Worm (Caenorhabditis elegans) whole organism, L2 larva: ENCODE measurements around the gene C37C3.17.

ENCODE experiments used
- C34F6.9 ChIP-seq: fragments of 150-350 bp; optimal IDR thresholded peaks from 2 replicates; lab custom pipeline; 2014; ENCODE audit warnings: missing biosample characterization, missing genetic modification characterization
- F13H6.1 ChIP-seq: sonication (generic microtip); optimal IDR thresholded peaks from 2 replicates; lab custom pipeline; 2016; ENCODE audit warnings: missing genetic modification characterization, missing compliant biosample characterization
- R02D3.7 ChIP-seq: fragments of 150-350 bp; optimal IDR thresholded peaks from 2 replicates; lab custom pipeline; 2014; ENCODE audit warnings: missing biosample characterization, missing genetic modification characterization
- Y55F3AM.14 ChIP-seq: fragments of 200-800 bp; sonication (Bioruptor generic); optimal IDR thresholded peaks from 2 replicates; lab custom pipeline; 2018; ENCODE audit warnings: mild to moderate bottlenecking, missing genetic modification characterization, missing compliant biosample characterization
- ama-1 ChIP-seq: fragments of 150-350 bp; optimal IDR thresholded peaks from 2 replicates; lab custom pipeline; 2018; ENCODE audit warnings: inconsistent platforms
- blmp-1 ChIP-seq: sonication (generic microtip); optimal IDR thresholded peaks from 2 replicates; lab custom pipeline; 2017; ENCODE audit warnings: missing genetic modification characterization, mild to moderate bottlenecking, missing compliant biosample characterization, antibody characterized with exemption, moderate library complexity; ENCODE audit not compliant: insufficient read depth
- ceh-16 ChIP-seq: fragments of 150-350 bp; optimal IDR thresholded peaks from 2 replicates; lab custom pipeline; 2014; ENCODE audit warnings: missing biosample characterization, missing genetic modification characterization
- ceh-82 ChIP-seq: fragments of 150-350 bp; optimal IDR thresholded peaks from 2 replicates; lab custom pipeline; 2014; ENCODE audit warnings: missing biosample characterization, missing genetic modification characterization
- crh-2 ChIP-seq: sonication (generic microtip); optimal IDR thresholded peaks from 2 replicates; lab custom pipeline; 2017; ENCODE audit warnings: missing biosample characterization, missing genetic modification characterization
- dmd-4 ChIP-seq: sonication (generic microtip); optimal IDR thresholded peaks from 2 replicates; lab custom pipeline; 2017; ENCODE audit warnings: missing biosample characterization, missing genetic modification characterization
- elt-1 ChIP-seq: fragments of 150-350 bp; optimal IDR thresholded peaks from 2 replicates; lab custom pipeline; 2014; ENCODE audit warnings: missing biosample characterization, missing genetic modification characterization
- elt-3 ChIP-seq: sonication (generic microtip); optimal IDR thresholded peaks from 2 replicates; lab custom pipeline; 2017; ENCODE audit warnings: missing biosample characterization, missing genetic modification characterization
- fos-1 ChIP-seq: fragments of 150-350 bp; optimal IDR thresholded peaks from 2 replicates; lab custom pipeline; 2014; ENCODE audit warnings: missing biosample characterization, missing genetic modification characterization
- lin-11 ChIP-seq: fragments of 150-350 bp; sonication (generic microtip); optimal IDR thresholded peaks from 2 replicates; lab custom pipeline; 2014; ENCODE audit warnings: missing biosample characterization, missing genetic modification characterization, inconsistent platforms, mixed read lengths
- lin-13 ChIP-seq: fragments of 150-350 bp; optimal IDR thresholded peaks from 2 replicates; lab custom pipeline; 2014; ENCODE audit warnings: missing biosample characterization, missing genetic modification reagents, missing genetic modification characterization
- lin-39 ChIP-seq: fragments of 150-350 bp; optimal IDR thresholded peaks from 2 replicates; lab custom pipeline; 2014; ENCODE audit warnings: missing biosample characterization, missing genetic modification reagents, missing genetic modification characterization
- lsy-2 ChIP-seq, 2 experiments: fragments of 150-350 bp in 1 of 2; sonication (generic microtip) in 1 of 2; optimal IDR thresholded peaks; 2 replicates each; lab custom pipeline; 2014 to 2017; ENCODE audit warnings: missing biosample characterization in 2 of 2, missing genetic modification characterization in 2 of 2
- mab-5 ChIP-seq: fragments of 150-350 bp; optimal IDR thresholded peaks from 2 replicates; lab custom pipeline; 2014; ENCODE audit warnings: missing biosample characterization, missing genetic modification characterization
- mbf-1 ChIP-seq: sonication (generic microtip); optimal IDR thresholded peaks from 2 replicates; lab custom pipeline; 2017; ENCODE audit warnings: missing biosample characterization, missing genetic modification characterization
- mdl-1 ChIP-seq, 2 experiments: fragments of 150-350 bp in 1 of 2; sonication (generic microtip) in 1 of 2; optimal IDR thresholded peaks; 2 replicates each; lab custom pipeline; 2017; ENCODE audit warnings: missing biosample characterization in 2 of 2, missing genetic modification characterization in 2 of 2
- nhr-10 ChIP-seq: sonication (generic microtip); optimal IDR thresholded peaks from 2 replicates; lab custom pipeline; 2017; ENCODE audit warnings: missing biosample characterization, missing genetic modification characterization
- nhr-11 ChIP-seq: fragments of 150-350 bp; optimal IDR thresholded peaks from 2 replicates; lab custom pipeline; 2014; ENCODE audit warnings: missing biosample characterization, missing genetic modification characterization
- nhr-12 ChIP-seq: fragments of 150-350 bp; optimal IDR thresholded peaks from 2 replicates; lab custom pipeline; 2014; ENCODE audit warnings: missing biosample characterization, missing genetic modification characterization
- nhr-129 ChIP-seq: fragments of 150-350 bp; optimal IDR thresholded peaks from 2 replicates; lab custom pipeline; 2014; ENCODE audit warnings: missing biosample characterization, missing genetic modification characterization
- nhr-21 ChIP-seq: fragments of 150-350 bp; optimal IDR thresholded peaks from 2 replicates; lab custom pipeline; 2014; ENCODE audit warnings: missing biosample characterization, missing genetic modification characterization
- nhr-23 ChIP-seq: fragments of 150-350 bp; optimal IDR thresholded peaks from 2 replicates; lab custom pipeline; 2014; ENCODE audit warnings: missing biosample characterization, missing genetic modification reagents, missing genetic modification characterization
- nhr-25 ChIP-seq: fragments of 150-350 bp; sonication (generic microtip); optimal IDR thresholded peaks from 3 replicates; lab custom pipeline; 2014; ENCODE audit warnings: missing biosample characterization, missing genetic modification characterization
- nhr-77 ChIP-seq: fragments of 150-350 bp; optimal IDR thresholded peaks from 2 replicates; lab custom pipeline; 2014; ENCODE audit warnings: missing biosample characterization, missing genetic modification characterization
- peb-1 ChIP-seq: fragments of 150-350 bp; optimal IDR thresholded peaks from 2 replicates; lab custom pipeline; 2014; ENCODE audit warnings: missing biosample characterization, missing genetic modification characterization
- sem-4 ChIP-seq: fragments of 150-350 bp; optimal IDR thresholded peaks from 2 replicates; lab custom pipeline; 2014; ENCODE audit warnings: missing biosample characterization, missing genetic modification reagents, missing genetic modification characterization
- skn-1 ChIP-seq: sonication (generic microtip); optimal IDR thresholded peaks from 2 replicates; lab custom pipeline; 2017; ENCODE audit warnings: missing biosample characterization, missing genetic modification characterization
- sma-9 ChIP-seq, 2 experiments: fragments of 150-350 bp in 1 of 2; sonication (generic microtip) in 1 of 2; optimal IDR thresholded peaks; 2 replicates each; lab custom pipeline; 2014 to 2016; ENCODE audit warnings: missing genetic modification characterization in 2 of 2, mild to moderate bottlenecking in 1 of 2, missing biosample characterization in 1 of 2, missing compliant biosample characterization in 1 of 2, missing genetic modification reagents in 1 of 2, moderate library complexity in 1 of 2
- snpc-4 ChIP-seq: fragments of 150-350 bp; optimal IDR thresholded peaks from 2 replicates; lab custom pipeline; 2014; ENCODE audit warnings: missing biosample characterization, missing genetic modification characterization
- unc-55 ChIP-seq: fragments of 150-350 bp; sonication (generic microtip); optimal IDR thresholded peaks from 3 replicates; lab custom pipeline; 2014; ENCODE audit warnings: missing biosample characterization, missing genetic modification reagents, missing genetic modification characterization
- unc-62 ChIP-seq: fragments of 150-350 bp; optimal IDR thresholded peaks from 2 replicates; lab custom pipeline; 2014; ENCODE audit warnings: missing biosample characterization, missing genetic modification reagents, missing genetic modification characterization
- zag-1 ChIP-seq: fragments of 150-350 bp; optimal IDR thresholded peaks from 2 replicates; lab custom pipeline; 2014; ENCODE audit warnings: missing biosample characterization, missing genetic modification characterization
- ztf-1 ChIP-seq: fragments of 200-800 bp; sonication (Bioruptor generic); conservative IDR thresholded peaks from 2 replicates; pipeline ENCODE4 v1.3.6; 2022; ENCODE audit warnings: missing genetic modification characterization, missing compliant biosample characterization
- ztf-4 ChIP-seq: fragments of 150-350 bp; optimal IDR thresholded peaks from 2 replicates; lab custom pipeline; 2014; ENCODE audit warnings: missing biosample characterization, missing genetic modification characterization

C37C3.17 gene

DNA sequence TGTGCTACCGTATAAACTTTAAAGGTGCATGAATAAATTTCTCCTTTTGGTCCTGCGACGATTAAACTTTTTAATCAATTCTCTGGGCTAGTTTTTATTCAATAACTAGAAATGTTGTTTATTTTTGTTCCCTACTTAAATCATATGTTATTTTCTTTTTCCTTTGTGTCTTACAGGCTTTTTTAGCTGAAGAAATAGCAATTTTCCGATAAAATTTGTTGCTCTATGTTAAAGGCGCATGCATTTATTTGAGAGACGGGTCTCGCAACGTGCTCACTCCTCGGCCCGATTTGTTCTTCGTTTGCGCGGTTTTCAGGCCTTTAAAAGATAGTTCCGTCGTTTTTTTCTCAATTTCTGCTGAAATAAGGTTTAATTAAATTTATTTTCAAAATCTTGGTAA is 7.8 kb downstream of the C37C3.17 start:
- TF ChIP-seq unc-62 (no peak), C34F6.9 (tag; lab: Kevin White, UChicago) (peak; percentile 7), unc-55 (peak; percentile 8), skn-1 (tag; lab: Kevin White, UChicago) (no peak), lsy-2 (tag; optimal IDR thresholded peaks at IDR 0.05; lab: Kevin White, UChicago) (no peak)

DNA sequence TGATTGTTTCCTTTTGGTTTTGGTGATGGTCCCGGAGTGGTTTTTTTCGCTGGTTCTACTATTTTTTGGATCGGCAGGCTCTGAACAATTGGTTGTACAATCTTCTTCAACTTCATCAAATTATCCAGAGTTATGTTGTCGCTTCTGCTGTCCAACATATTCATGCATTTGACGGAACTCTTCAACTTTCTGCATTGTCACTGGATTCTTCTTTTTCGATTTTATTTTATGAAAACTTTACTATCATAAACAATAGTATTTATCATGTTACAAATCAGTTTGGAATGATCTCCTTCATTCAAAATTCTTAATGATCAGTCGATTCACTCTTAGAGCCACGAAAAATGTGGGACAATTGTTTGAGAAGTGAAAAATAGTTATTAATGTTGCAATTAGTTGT is 9.6 kb downstream of the C37C3.17 start:
- TF ChIP-seq nhr-25 (tag; lab: Kevin White, UChicago) (no peak), mab-5 (tag; lab: Kevin White, UChicago) (no peak), Y55F3AM.14 (GFP tag; lab: Kevin White, UChicago) (no peak), ama-1 (lab: Kevin White, UChicago) (no peak), mdl-1 (tag; optimal IDR thresholded peaks at IDR 0.05; lab: Kevin White, UChicago) (no peak), unc-55 (no peak), zag-1 (no peak), C34F6.9 (tag; lab: Kevin White, UChicago) (no peak), blmp-1 (tag; lab: Kevin White, UChicago) (no peak), unc-62 (no peak), nhr-77 (tag; lab: Kevin White, UChicago) (no peak), ztf-1 (no peak), F13H6.1 (no peak), nhr-21 (tag; lab: Kevin White, UChicago) (no peak), nhr-10 (no peak), crh-2 (tag; lab: Kevin White, UChicago) (no peak)

DNA sequence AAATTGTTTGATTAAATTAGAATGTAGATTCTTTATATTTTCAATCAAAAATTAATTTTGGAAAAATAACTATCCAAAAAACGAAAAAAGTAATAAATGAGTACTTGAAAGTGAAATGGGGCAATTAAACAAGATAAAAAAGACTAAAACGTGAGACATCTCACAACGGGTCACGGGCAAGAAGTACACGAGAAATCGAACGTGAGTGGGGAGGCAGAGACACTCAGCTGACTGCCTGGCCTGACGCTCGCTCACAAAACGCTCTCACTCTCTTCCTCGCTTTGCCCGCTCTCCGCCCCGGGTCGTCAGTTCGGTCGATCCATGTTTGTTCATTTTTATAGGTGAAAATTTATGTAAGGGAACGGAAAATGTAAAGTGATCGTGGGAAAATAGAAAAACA is 13.4 kb downstream of the C37C3.17 start:
- TF ChIP-seq ceh-82 (tag; lab: Kevin White, UChicago) (no peak), F13H6.1 (peak; percentile 32), C34F6.9 (tag; lab: Kevin White, UChicago) (peak; percentile 10), blmp-1 (tag; lab: Kevin White, UChicago) (no peak), nhr-129 (peak; percentile 44), sma-9 (GFP tag; optimal IDR thresholded peaks at IDR 0.05; lab: Kevin White, UChicago) (no peak), sma-9 (tag; optimal IDR thresholded peaks at IDR 0.05; lab: Kevin White, UChicago) (no peak), fos-1 (tag; lab: Kevin White, UChicago) (peak; percentile 9), mdl-1 (tag; optimal IDR thresholded peaks at IDR 0.05; lab: Kevin White, UChicago) (peak in 1 of 2 experiments; percentile 16), elt-3 (tag; lab: Kevin White, UChicago) (no peak), lin-11 (tag; lab: Kevin White, UChicago) (no peak), unc-62 (no peak), ceh-16 (tag; lab: Kevin White, UChicago) (no peak), elt-1 (tag; lab: Kevin White, UChicago) (no peak), peb-1 (no peak)

DNA sequence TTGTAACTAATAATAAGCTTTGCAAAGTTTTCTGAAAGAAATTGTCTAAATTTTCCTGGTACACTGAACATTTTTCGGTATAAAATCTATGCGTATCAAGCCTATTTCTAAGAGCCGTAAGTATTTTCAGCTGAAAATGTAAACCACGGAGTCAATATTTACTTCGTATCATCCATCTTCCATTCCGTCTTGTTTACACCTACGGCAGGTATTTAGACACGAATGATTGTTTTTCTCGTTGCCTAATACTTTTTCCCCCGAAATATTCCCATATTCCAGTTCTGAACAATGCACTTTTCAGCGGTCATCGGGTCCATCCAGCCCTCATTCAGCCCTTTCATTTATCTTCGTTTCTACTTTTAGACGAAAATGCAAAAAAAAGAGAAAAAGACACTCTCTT is 14.0 kb downstream of the C37C3.17 start:
- TF ChIP-seq nhr-10 (no peak), ztf-4 (no peak), peb-1 (no peak), dmd-4 (no peak), zag-1 (no peak), mdl-1 (tag; optimal IDR thresholded peaks at IDR 0.05; lab: Kevin White, UChicago) (no peak), nhr-25 (tag; lab: Kevin White, UChicago) (no peak), sma-9 (GFP tag; optimal IDR thresholded peaks at IDR 0.05; lab: Kevin White, UChicago) (no peak), sma-9 (tag; optimal IDR thresholded peaks at IDR 0.05; lab: Kevin White, UChicago) (no peak), elt-1 (tag; lab: Kevin White, UChicago) (no peak)

DNA sequence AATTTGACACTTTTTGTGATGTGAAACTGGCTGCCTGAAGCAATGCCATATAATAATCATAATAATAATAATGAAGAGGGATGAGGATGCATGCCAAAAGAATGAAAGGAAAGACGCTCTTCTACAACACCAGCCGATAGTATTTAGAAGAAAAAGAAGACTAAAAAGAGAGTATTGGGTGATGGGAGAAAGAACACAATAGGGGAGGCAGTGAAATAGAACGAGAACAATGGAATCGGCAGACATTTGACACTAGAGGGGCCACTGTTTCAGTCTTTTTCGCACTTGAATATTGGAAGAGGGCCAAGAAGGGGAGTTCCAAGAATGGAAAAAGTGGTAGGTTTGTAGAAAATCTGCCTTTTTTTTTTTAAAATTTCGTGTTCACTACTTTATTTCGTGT is 14.5 kb downstream of the C37C3.17 start, which contains the start of gene memo-1:
memo-1 (minus strand) TSS at position 2 of the 400 bp plus-strand sequence.
- TF ChIP-seq R02D3.7 (tag; lab: Kevin White, UChicago) (no peak), nhr-11 (tag; lab: Kevin White, UChicago) (no peak), sem-4 (tag; lab: Kevin White, UChicago) (no peak), mbf-1 (tag; lab: Kevin White, UChicago) (no peak), nhr-129 (no peak), nhr-12 (no peak), blmp-1 (tag; lab: Kevin White, UChicago) (no peak), nhr-77 (tag; lab: Kevin White, UChicago) (no peak), lin-13 (GFP tag; lab: Kevin White, UChicago) (no peak), nhr-25 (tag; lab: Kevin White, UChicago) (no peak), peb-1 (no peak), snpc-4 (no peak), ceh-16 (tag; lab: Kevin White, UChicago) (no peak), nhr-23 (tag; lab: Kevin White, UChicago) (no peak), ztf-4 (no peak), lin-39 (no peak), elt-3 (tag; lab: Kevin White, UChicago) (no peak)
